Worm (Caenorhabditis elegans): ENCODE results near the gene jmjd-1.2.

jmjd-1.2 gene

DNA sequence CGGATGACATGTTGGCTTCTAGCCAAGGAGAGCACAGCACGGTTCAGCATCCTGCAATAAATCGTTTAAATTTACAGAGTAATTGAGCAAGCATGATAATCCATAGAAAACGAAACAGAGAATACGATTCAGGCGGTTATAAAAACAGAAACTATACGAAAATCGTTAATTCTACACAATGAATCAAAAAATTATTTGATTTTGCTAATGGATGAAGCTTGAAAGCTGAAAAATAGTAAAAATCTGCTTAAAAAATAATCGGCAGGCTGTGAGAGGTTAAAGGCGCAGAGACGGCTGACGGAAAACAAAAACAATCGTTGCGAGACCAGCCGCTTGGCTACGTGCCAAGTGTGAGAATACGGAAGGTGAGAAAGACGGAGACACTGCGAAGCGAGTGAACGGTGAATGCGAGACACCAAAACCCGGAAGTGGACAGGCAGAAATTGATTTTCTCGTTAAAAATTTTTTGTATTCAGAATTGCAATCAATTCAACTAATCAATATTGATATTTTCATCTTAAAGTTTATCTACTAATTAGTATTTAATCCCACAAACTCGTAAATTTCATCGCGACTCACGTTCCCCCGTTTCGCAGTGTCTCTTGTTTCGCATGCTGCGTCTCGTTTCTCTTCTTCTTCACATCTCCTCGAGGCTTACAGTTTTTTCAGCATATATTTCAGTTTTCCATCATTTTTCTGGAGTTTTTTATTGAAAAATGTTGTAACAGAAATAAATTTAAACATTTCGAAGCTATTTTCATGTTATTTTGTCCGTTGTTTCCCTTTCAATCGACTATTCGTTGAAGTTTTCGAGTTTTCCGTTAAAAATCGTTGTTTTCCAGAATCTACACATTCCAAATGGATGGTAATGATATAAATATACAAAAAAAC lies at the start of gene jmjd-1.2, which contains the start of gene F29B9.11 (continued):
- peak; percentile 54 to 81 for TF ChIP-seq let-607 (tag; optimal IDR thresholded peaks at IDR 0.05)
- peak; percentile 86 for TF ChIP-seq ceh-91 (GFP tag; IDR thresholded peaks at IDR 0.05)
- TF ChIP-seq Y95B8A.8 (GFP tag; IDR thresholded peaks at IDR 0.05) = peak; percentile 83
- TF ChIP-seq zfh-2 (GFP tag; conservative IDR thresholded peaks at IDR 0.05) = peak; percentile 76; the same call in 1 of the 2 replicates
- TF ChIP-seq ceh-79 (tag; optimal IDR thresholded peaks at IDR 0.05) = no peak
- no peak for TF ChIP-seq lag-1 (GFP tag; IDR thresholded peaks at IDR 0.05)
- TF ChIP-seq gei-17 (GFP tag; optimal IDR thresholded peaks at IDR 0.05) = peak; percentile 42
- peak; percentile 28 for TF ChIP-seq ztf-3 (GFP tag; optimal IDR thresholded peaks at IDR 0.05)
- no peak for TF ChIP-seq snpc-1.1 (tag; optimal IDR thresholded peaks at IDR 0.05; ENCODE audit: insufficient read depth)
- no peak for TF ChIP-seq dpff-1 (tag; optimal IDR thresholded peaks at IDR 0.05)
- peak; percentile 97 for TF ChIP-seq F33H1.4 (GFP tag; IDR thresholded peaks at IDR 0.05)
- TF ChIP-seq zim-3 (tag; optimal IDR thresholded peaks at IDR 0.05) = peak; percentile 54
- TF ChIP-seq lin-35 (GFP tag; optimal IDR thresholded peaks at IDR 0.05) = peak in 1 of 3 experiments; percentile 67
- TF ChIP-seq F23B12.7 (tag; optimal IDR thresholded peaks at IDR 0.05; ENCODE audit: insufficient read depth) = peak; percentile 0
- no peak for TF ChIP-seq ztf-22 (GFP tag; optimal IDR thresholded peaks at IDR 0.05)
- TF ChIP-seq ztf-26 (tag; optimal IDR thresholded peaks at IDR 0.05) = peak; percentile 81
- TF ChIP-seq lin-26 (GFP tag; IDR thresholded peaks at IDR 0.05) = no peak
- TF ChIP-seq rec-8 (tag; optimal IDR thresholded peaks at IDR 0.05) = peak in 1 of 2 experiments; percentile 4
- no peak for TF ChIP-seq T26A5.8 (tag; optimal IDR thresholded peaks at IDR 0.05)
- TF ChIP-seq rpc-1 (optimal IDR thresholded peaks at IDR 0.05) = no peak
- no peak for TF ChIP-seq rpc-1 (tag; optimal IDR thresholded peaks at IDR 0.05)
- peak; percentile 89 for TF ChIP-seq Y53G8AR.9 (GFP tag; conservative IDR thresholded peaks at IDR 0.05)
- TF ChIP-seq F57C9.4 (tag; optimal IDR thresholded peaks at IDR 0.05) = no peak
- no peak for TF ChIP-seq F52B5.7 (tag; optimal IDR thresholded peaks at IDR 0.05)
- peak; percentile 44 for TF ChIP-seq ZK185.1 (tag; optimal IDR thresholded peaks at IDR 0.05; ENCODE audit: poor library complexity, severe bottlenecking)
- TF ChIP-seq die-1 (tag; optimal IDR thresholded peaks at IDR 0.05) = peak; percentile 40
- no peak for TF ChIP-seq F10E7.11 (tag; optimal IDR thresholded peaks at IDR 0.05)
- TF ChIP-seq nfyb-1 (GFP tag; IDR thresholded peaks at IDR 0.05) = peak; percentile 89
- TF ChIP-seq lsl-1 (GFP tag; optimal IDR thresholded peaks at IDR 0.05) = peak; percentile 85
- no peak for TF ChIP-seq ceh-40 (GFP tag; IDR thresholded peaks at IDR 0.05)

ce11 chrIV:4611740-4612139 lies 49.1 kb upstream of the jmjd-1.2 start:
- TF ChIP-seq F55B11.4 (tag; optimal IDR thresholded peaks at IDR 0.05; ENCODE audit: borderline replicate concordance, insufficient read depth) = no peak
- no peak for TF ChIP-seq tbx-9 (tag; optimal IDR thresholded peaks at IDR 0.05; ENCODE audit: borderline replicate concordance)
- no peak for TF ChIP-seq F57A8.1 (GFP tag; optimal IDR thresholded peaks at IDR 0.05)
- TF ChIP-seq T07F8.4 (tag; optimal IDR thresholded peaks at IDR 0.05) = no peak
- TF ChIP-seq attf-3 (GFP tag; conservative IDR thresholded peaks at IDR 0.05) = no peak
- no peak for TF ChIP-seq F39B2.1 (GFP tag; IDR thresholded peaks at IDR 0.05)
- no peak for TF ChIP-seq F22D6.2 (tag; optimal IDR thresholded peaks at IDR 0.05)
- no peak for TF ChIP-seq nfyb-1 (GFP tag; IDR thresholded peaks at IDR 0.05)
- TF ChIP-seq him-1 (tag; optimal IDR thresholded peaks at IDR 0.05) = no peak
- no peak for TF ChIP-seq madf-10 (tag; optimal IDR thresholded peaks at IDR 0.05)
- no peak for TF ChIP-seq snpc-1.3 (tag; optimal IDR thresholded peaks at IDR 0.05; ENCODE audit: insufficient read depth)
- TF ChIP-seq die-1 (tag; optimal IDR thresholded peaks at IDR 0.05) = no peak
- TF ChIP-seq mes-4 (tag; optimal IDR thresholded peaks at IDR 0.05) = no peak
- TF ChIP-seq C17E4.6 (GFP tag; IDR thresholded peaks at IDR 0.05) = no peak
- no peak for TF ChIP-seq nhr-80 (tag; optimal IDR thresholded peaks at IDR 0.05)
- TF ChIP-seq K12H6.12 (tag; optimal IDR thresholded peaks at IDR 0.05) = no peak

Data from whole organism, young adult.